Worm (Caenorhabditis elegans) whole organism, L1 larva: ENCODE results near the gene fbxa-63.

Experiments
- ama-1 ChIP-seq: fragments of 150-350 bp; optimal IDR thresholded peaks from 2 replicates; lab custom pipeline; 2014
- ceh-8 ChIP-seq: fragments of 200-800 bp; sonication (Bioruptor generic); optimal IDR thresholded peaks from 2 replicates; lab custom pipeline; 2018; ENCODE audit warnings: mild to moderate bottlenecking, missing genetic modification characterization, moderate library complexity, missing compliant biosample characterization
- egl-27 ChIP-seq, 2 experiments: fragments of 150-350 bp in 1 of 2; sonication (generic microtip); optimal IDR thresholded peaks; 3 replicates each; lab custom pipeline; 2017 to 2018; ENCODE audit warnings: missing biosample characterization in 2 of 2, missing genetic modification characterization in 2 of 2, missing genetic modification reagents in 2 of 2
- mab-9 ChIP-seq: fragments of 200-800 bp; sonication (Bioruptor generic); IDR thresholded peaks from 2 replicates; pipeline ENCODE4 v1.3.6; 2022; ENCODE audit warnings: missing genetic modification reagents, missing genetic modification characterization, missing compliant biosample characterization
- mep-1 ChIP-seq: fragments of 150-350 bp; optimal IDR thresholded peaks from 2 replicates; lab custom pipeline; 2014; ENCODE audit warnings: missing biosample characterization, missing genetic modification characterization
- nhr-12 ChIP-seq: sonication (generic microtip); optimal IDR thresholded peaks from 2 replicates; lab custom pipeline; 2017; ENCODE audit warnings: missing biosample characterization, missing genetic modification characterization
- nhr-76 ChIP-seq: sonication (generic microtip); optimal IDR thresholded peaks from 2 replicates; lab custom pipeline; 2017; ENCODE audit warnings: missing biosample characterization, missing genetic modification characterization
- pqm-1 ChIP-seq: sonication (generic microtip); optimal IDR thresholded peaks from 3 replicates; lab custom pipeline; 2017; ENCODE audit warnings: missing biosample characterization, missing genetic modification characterization
- unc-130 ChIP-seq: fragments of 150-350 bp; optimal IDR thresholded peaks from 2 replicates; lab custom pipeline; 2017; ENCODE audit warnings: missing biosample characterization, missing genetic modification characterization, inconsistent platforms
- ztf-11 ChIP-seq, 2 experiments: sonication (generic microtip); optimal IDR thresholded peaks; 2 replicates each; lab custom pipeline; 2016 to 2017; ENCODE audit warnings: missing genetic modification characterization in 2 of 2, missing biosample characterization in 1 of 2, missing compliant biosample characterization in 1 of 2

- TF ChIP-seq nhr-12 (tag; lab: Kevin White, UChicago) (no peak), unc-130 (no peak), nhr-76 (tag; lab: Kevin White, UChicago) (no peak), ztf-11 (tag; optimal IDR thresholded peaks at IDR 0.05; lab: Kevin White, UChicago) (no peak), ama-1 (lab: Kevin White, UChicago) (no peak), egl-27 (tag; optimal IDR thresholded peaks at IDR 0.05; lab: Kevin White, UChicago) (no peak), mep-1 (tag; lab: Kevin White, UChicago) (no peak), mab-9 (GFP tag; lab: Robert Waterston, UW) (no peak), ceh-8 (GFP tag; lab: Kevin White, UChicago) (no peak), pqm-1 (tag; lab: Kevin White, UChicago) (no peak)
These were observed 5.0 kb downstream of the fbxa-63 start for ce11 chrIII:1248335-1248734.
